Worm (Caenorhabditis elegans) whole organism, midembryonic: ENCODE results near the gene srz-102.
A peak's percentile ranks its signal among the peaks of the same experiment; 100 is the strongest.

Experiments
- T22C8.4 ChIP-seq: fragments of 200-800 bp; sonication (Bioruptor generic); IDR thresholded peaks from 2 replicates; pipeline ENCODE4 v1.3.6; 2022; ENCODE audit warnings: missing genetic modification characterization, missing compliant biosample characterization
- cog-1 ChIP-seq: sonication (generic microtip); optimal IDR thresholded peaks from 2 replicates; lab custom pipeline; 2016; ENCODE audit warnings: missing genetic modification characterization, missing compliant biosample characterization
- flt-1 ChIP-seq: fragments of 200-800 bp; sonication (Bioruptor generic); IDR thresholded peaks from 2 replicates; pipeline ENCODE4 v1.3.6; 2022; ENCODE audit warnings: missing genetic modification characterization, missing compliant biosample characterization
- klf-2 ChIP-seq: fragments of 200-800 bp; sonication (Bioruptor generic); conservative IDR thresholded peaks from 2 replicates; pipeline ENCODE4 v1.3.6; 2022; ENCODE audit warnings: missing genetic modification reagents, missing genetic modification characterization, missing compliant biosample characterization
- med-1 ChIP-seq: sonication (generic microtip); optimal IDR thresholded peaks from 2 replicates; lab custom pipeline; 2017; ENCODE audit warnings: missing genetic modification characterization, mild to moderate bottlenecking, missing compliant biosample characterization, antibody characterized with exemption, missing genetic modification reagents; ENCODE audit not compliant: insufficient read depth
- ref-1 ChIP-seq: fragments of 200-800 bp; sonication (Bioruptor generic); conservative IDR thresholded peaks from 2 replicates; pipeline ENCODE4 v1.3.6; 2022; ENCODE audit warnings: missing genetic modification reagents, missing genetic modification characterization, missing compliant biosample characterization
- tab-1 ChIP-seq: fragments of 200-800 bp; sonication (Bioruptor generic); IDR thresholded peaks from 2 replicates; pipeline ENCODE4 v1.3.6; 2022; ENCODE audit warnings: missing genetic modification characterization, missing compliant biosample characterization
- ztf-23 ChIP-seq: fragments of 200-800 bp; sonication (Bioruptor generic); IDR thresholded peaks from 2 replicates; pipeline ENCODE4 v1.3.6; 2022; ENCODE audit warnings: missing genetic modification reagents, missing genetic modification characterization, missing compliant biosample characterization
- ztf-29 ChIP-seq: fragments of 200-800 bp; sonication (Bioruptor generic); IDR thresholded peaks from 2 replicates; pipeline ENCODE4 v1.3.6; 2022; ENCODE audit warnings: missing genetic modification reagents, missing genetic modification characterization, missing compliant biosample characterization

srz-102 gene

ce11 chrV:16682886-16683285, 4.4 kb upstream of the srz-102 start, which contains the start of gene srw-36:
Gene srw-36 (plus strand): TSS chrV:16683186.
- TF ChIP-seq flt-1 (no peak), tab-1 (no peak), med-1 (GFP tag; lab: Kevin White, UChicago) (no peak), ztf-29 (GFP tag; lab: Robert Waterston, UW) (no peak), ztf-23 (GFP tag; lab: Robert Waterston, UW) (no peak), klf-2 (GFP tag; lab: Robert Waterston, UW) (no peak), cog-1 (tag; lab: Kevin White, UChicago) (no peak), ref-1 (GFP tag; lab: Robert Waterston, UW) (no peak), T22C8.4 (no peak)

ce11 chrV:16683359-16683758, 4.0 kb upstream of the srz-102 start:
- TF ChIP-seq med-1 (GFP tag; lab: Kevin White, UChicago) (no peak), flt-1 (no peak), T22C8.4 (no peak), cog-1 (tag; lab: Kevin White, UChicago) (no peak), klf-2 (GFP tag; lab: Robert Waterston, UW) (no peak), ztf-29 (GFP tag; lab: Robert Waterston, UW) (no peak), tab-1 (no peak), ztf-23 (GFP tag; lab: Robert Waterston, UW) (no peak), ref-1 (GFP tag; lab: Robert Waterston, UW) (no peak)

- TF ChIP-seq med-1 (GFP tag; lab: Kevin White, UChicago) (no peak), T22C8.4 (no peak), ztf-29 (GFP tag; lab: Robert Waterston, UW) (no peak), cog-1 (tag; lab: Kevin White, UChicago) (no peak), klf-2 (GFP tag; lab: Robert Waterston, UW) (no peak)
Measured at ce11 chrV:16685725-16686124, 1.6 kb upstream of the srz-102 start, which contains the start of gene srw-43. Gene srw-43 (plus strand): TSS chrV:16686025.

ce11 chrV:16692988-16693387, 5.7 kb downstream of the srz-102 start:
- TF ChIP-seq ztf-23 (GFP tag; lab: Robert Waterston, UW): no peak
- TF ChIP-seq med-1 (GFP tag; lab: Kevin White, UChicago): no peak
- TF ChIP-seq tab-1: no peak
- no peak for TF ChIP-seq T22C8.4
- TF ChIP-seq cog-1 (tag; lab: Kevin White, UChicago): no peak
- TF ChIP-seq ztf-29 (GFP tag; lab: Robert Waterston, UW): no peak
- TF ChIP-seq klf-2 (GFP tag; lab: Robert Waterston, UW): no peak
- TF ChIP-seq ref-1 (GFP tag; lab: Robert Waterston, UW): no peak
- TF ChIP-seq flt-1: no peak

- TF ChIP-seq ref-1 (GFP tag; lab: Robert Waterston, UW) (no peak), ztf-23 (GFP tag; lab: Robert Waterston, UW) (no peak)
Measured at ce11 chrV:16693732-16694131, 6.4 kb downstream of the srz-102 start, which contains the start of gene srw-42. Gene srw-42 (minus strand): TSS chrV:16693832.

- TF ChIP-seq ztf-23 (GFP tag; lab: Robert Waterston, UW): no peak
- TF ChIP-seq flt-1: no peak
- TF ChIP-seq klf-2 (GFP tag; lab: Robert Waterston, UW): no peak
- no peak for TF ChIP-seq ref-1 (GFP tag; lab: Robert Waterston, UW)
- TF ChIP-seq T22C8.4: no peak
- TF ChIP-seq med-1 (GFP tag; lab: Kevin White, UChicago): no peak
- TF ChIP-seq tab-1: no peak
- TF ChIP-seq cog-1 (tag; lab: Kevin White, UChicago): no peak
Measured at ce11 chrV:16694538-16694937, 7.2 kb downstream of the srz-102 start, which contains the start of gene srz-101. Gene srz-101 (plus strand): TSS chrV:16694838.

- TF ChIP-seq flt-1 (no peak), ztf-23 (GFP tag; lab: Robert Waterston, UW) (no peak)
Measured at ce11 chrV:16695499-16695898, 8.2 kb downstream of the srz-102 start.

ce11 chrV:16697178-16697577, 9.9 kb downstream of the srz-102 start, which contains the start of gene srw-41:
Gene srw-41 (plus strand): TSS chrV:16697478.
- TF ChIP-seq med-1 (GFP tag; lab: Kevin White, UChicago) (no peak), klf-2 (GFP tag; lab: Robert Waterston, UW) (no peak), ref-1 (GFP tag; lab: Robert Waterston, UW) (no peak), flt-1 (no peak), T22C8.4 (no peak), cog-1 (tag; lab: Kevin White, UChicago) (no peak), ztf-29 (GFP tag; lab: Robert Waterston, UW) (no peak), tab-1 (no peak), ztf-23 (GFP tag; lab: Robert Waterston, UW) (no peak)

ce11 chrV:16699752-16700259, 12.5 kb downstream of the srz-102 start, which contains the start of gene Y70C5C.1:
Gene Y70C5C.1 (plus strand): TSS chrV:16700209.
- TF ChIP-seq flt-1 (peak; percentile 73; the same call in 1 of the 2 replicates), tab-1 (no peak), ztf-23 (GFP tag; lab: Robert Waterston, UW) (peak; percentile 67), cog-1 (tag; lab: Kevin White, UChicago) (no peak), klf-2 (GFP tag; lab: Robert Waterston, UW) (no peak)

ce11 chrV:16706549-16706948, 19.2 kb downstream of the srz-102 start, which contains the start of gene clec-9:
Gene clec-9 (minus strand): TSS chrV:16706649.
- TF ChIP-seq T22C8.4 (no peak), cog-1 (tag; lab: Kevin White, UChicago) (no peak)
